Fruit fly (Drosophila melanogaster) whole organism, wandering third instar larva: Measurements from ENCODE around the gene Mocs1.

ENCODE experiments used
- Abd-B ChIP-seq: fragments of >200 bp; optimal IDR thresholded peaks from 2 replicates; lab custom pipeline; 2017; ENCODE audit warnings: missing biosample characterization, missing genetic modification characterization
- CG32264 ChIP-seq: fragments of 200-800 bp; sonication (Bioruptor generic); optimal IDR thresholded peaks from 2 replicates; lab custom pipeline; 2016; ENCODE audit warnings: missing biosample characterization, missing genetic modification characterization
- CG9705 ChIP-seq: fragments of 200-800 bp; sonication (Bioruptor generic); optimal IDR thresholded peaks from 2 replicates; lab custom pipeline; 2018; ENCODE audit warnings: missing biosample characterization, mild to moderate bottlenecking, missing genetic modification characterization
- CrebA ChIP-seq: fragments of 200-800 bp; sonication (Bioruptor generic); optimal IDR thresholded peaks from 2 replicates; lab custom pipeline; 2016; ENCODE audit warnings: missing biosample characterization, mild to moderate bottlenecking, missing genetic modification characterization, borderline replicate concordance
- Dfd ChIP-seq: fragments of >200 bp; optimal IDR thresholded peaks from 2 replicates; lab custom pipeline; 2017; ENCODE audit warnings: missing biosample characterization, missing genetic modification characterization
- Dif ChIP-seq: fragments of 200-275, 200-300 bp; sonication (Bioruptor generic); optimal IDR thresholded peaks from 2 replicates; lab custom pipeline; 2018; ENCODE audit warnings: missing biosample characterization, missing genetic modification characterization; ENCODE audit not compliant: partially characterized antibody
- GATAd ChIP-seq: sonication (Bioruptor generic); optimal IDR thresholded peaks from 2 replicates; lab custom pipeline; 2016; ENCODE audit warnings: missing biosample characterization, missing genetic modification characterization
- HLH106 ChIP-seq: fragments of 200-800 bp; optimal IDR thresholded peaks from 3 replicates; lab custom pipeline; 2019; ENCODE audit warnings: missing biosample characterization, mild to moderate bottlenecking, missing genetic modification characterization, moderate library complexity
- Hnf4 ChIP-seq: fragments of 200-800 bp; sonication (Bioruptor generic); optimal IDR thresholded peaks from 2 replicates; lab custom pipeline; 2016; ENCODE audit warnings: missing biosample characterization, mild to moderate bottlenecking, missing genetic modification characterization
- Hr78 ChIP-seq: fragments of >200 bp; optimal IDR thresholded peaks from 2 replicates; lab custom pipeline; 2017; ENCODE audit warnings: missing biosample characterization, missing genetic modification characterization
- Hr83 ChIP-seq: fragments of 200-300 bp; sonication (Bioruptor generic); optimal IDR thresholded peaks from 2 replicates; lab custom pipeline; 2016; ENCODE audit warnings: missing biosample characterization, mild to moderate bottlenecking, missing genetic modification characterization, moderate library complexity; ENCODE audit not compliant: poor library complexity, severe bottlenecking
- Jra ChIP-seq: sonication (Bioruptor generic); optimal IDR thresholded peaks from 2 replicates; lab custom pipeline; 2016; ENCODE audit warnings: missing biosample characterization, missing genetic modification characterization
- Mio ChIP-seq: sonication (Bioruptor generic); optimal IDR thresholded peaks from 2 replicates; lab custom pipeline; 2016; ENCODE audit warnings: missing biosample characterization, missing genetic modification characterization
- Myc ChIP-seq: fragments of >200 bp; optimal IDR thresholded peaks from 2 replicates; lab custom pipeline; 2017
- N ChIP-seq: fragments of >200 bp; optimal IDR thresholded peaks from 2 replicates; lab custom pipeline; 2018; ENCODE audit warnings: missing biosample characterization, missing external identifiers, missing genetic modification characterization
- OdsH ChIP-seq: fragments of 200-800 bp; sonication (Bioruptor generic); optimal IDR thresholded peaks from 2 replicates; lab custom pipeline; 2016; ENCODE audit warnings: missing biosample characterization, mild to moderate bottlenecking, missing genetic modification characterization
- Rel ChIP-seq, 2 experiments: fragments of 200-800 bp; sonication (Bioruptor generic) in 1 of 2; optimal IDR thresholded peaks; 2 replicates in 1 of 2; 3 replicates in 1 of 2; lab custom pipeline; 2016 to 2019; ENCODE audit warnings: mild to moderate bottlenecking in 2 of 2, missing biosample characterization in 2 of 2, missing genetic modification characterization in 2 of 2, moderate library complexity in 1 of 2
- Sp1 ChIP-seq: fragments of 200-800 bp; sonication (Bioruptor generic); optimal IDR thresholded peaks from 3 replicates; lab custom pipeline; 2019; ENCODE audit warnings: missing biosample characterization, mild to moderate bottlenecking, missing genetic modification characterization, moderate library complexity
- Vsx2 ChIP-seq: fragments of 200-300, 225-300 bp; sonication (Bioruptor generic); optimal IDR thresholded peaks from 2 replicates; lab custom pipeline; 2018; ENCODE audit warnings: missing biosample characterization, missing genetic modification characterization; ENCODE audit not compliant: partially characterized antibody
- br ChIP-seq: fragments of 200-800 bp; sonication (Bioruptor generic); optimal IDR thresholded peaks from 2 replicates; lab custom pipeline; 2016; ENCODE audit warnings: missing biosample characterization, missing genetic modification characterization
- brk ChIP-seq: fragments of 200-800 bp; sonication (Bioruptor generic); optimal IDR thresholded peaks from 2 replicates; lab custom pipeline; 2016; ENCODE audit warnings: missing biosample characterization, mild to moderate bottlenecking, missing genetic modification characterization
- dl ChIP-seq, 2 experiments: fragments of 175-275, 200-275 bp in 1 of 2; fragments of 200-275 bp in 1 of 2; sonication (Bioruptor generic); optimal IDR thresholded peaks; lab custom pipeline; 2018; ENCODE audit warnings: mild to moderate bottlenecking in 2 of 2, missing biosample characterization in 2 of 2, missing genetic modification characterization in 2 of 2, moderate library complexity in 2 of 2; ENCODE audit not compliant: partially characterized antibody in 2 of 2, insufficient read depth in 1 of 2
- dmrt93B ChIP-seq: fragments of 200-800 bp; sonication (Bioruptor generic); optimal IDR thresholded peaks from 2 replicates; lab custom pipeline; 2018; ENCODE audit warnings: missing biosample characterization, mild to moderate bottlenecking, missing genetic modification characterization
- dsf ChIP-seq: sonication (Bioruptor generic); optimal IDR thresholded peaks from 2 replicates; lab custom pipeline; 2016; ENCODE audit warnings: missing biosample characterization, missing genetic modification characterization, borderline replicate concordance
- ey ChIP-seq: fragments of 200-800 bp; sonication (Bioruptor generic); optimal IDR thresholded peaks from 2 replicates; lab custom pipeline; 2016; ENCODE audit warnings: missing biosample characterization, missing genetic modification characterization
- foxo ChIP-seq, 2 experiments: fragments of 200-800 bp; sonication (Bioruptor generic); optimal IDR thresholded peaks; 2 replicates in 1 of 2; 3 replicates in 1 of 2; lab custom pipeline; 2016 to 2017; ENCODE audit warnings: missing biosample characterization in 2 of 2, missing genetic modification characterization in 2 of 2
- fru ChIP-seq: fragments of 200-800 bp; sonication (Bioruptor generic); optimal IDR thresholded peaks from 3 replicates; lab custom pipeline; 2016; ENCODE audit warnings: missing biosample characterization, mild to moderate bottlenecking, missing genetic modification characterization
- h ChIP-seq: fragments of 200-800 bp; sonication (Bioruptor generic); optimal IDR thresholded peaks from 3 replicates; lab custom pipeline; 2016; ENCODE audit warnings: missing biosample characterization, mild to moderate bottlenecking, missing genetic modification characterization
- jim ChIP-seq: fragments of 175-275, 200-325 bp; sonication (Bioruptor generic); optimal IDR thresholded peaks from 2 replicates; lab custom pipeline; 2016; ENCODE audit warnings: missing biosample characterization, mild to moderate bottlenecking, missing genetic modification characterization
- lola ChIP-seq: fragments of >200 bp; optimal IDR thresholded peaks from 2 replicates; lab custom pipeline; 2017; ENCODE audit warnings: missing biosample characterization, missing genetic modification characterization
- pan ChIP-seq: fragments of >200 bp; optimal IDR thresholded peaks from 2 replicates; lab custom pipeline; 2017
- psq ChIP-seq: fragments of 200-800 bp; sonication (Bioruptor generic); optimal IDR thresholded peaks from 3 replicates; lab custom pipeline; 2017; ENCODE audit warnings: missing biosample characterization, mild to moderate bottlenecking, missing genetic modification characterization, moderate library complexity
- rgr ChIP-seq: fragments of 200-800 bp; sonication (Bioruptor generic); optimal IDR thresholded peaks from 3 replicates; lab custom pipeline; 2016; ENCODE audit warnings: missing biosample characterization, mild to moderate bottlenecking, missing genetic modification characterization
- sage ChIP-seq: fragments of 200-800 bp; sonication (Bioruptor generic); optimal IDR thresholded peaks from 2 replicates; lab custom pipeline; 2016; ENCODE audit warnings: missing biosample characterization, mild to moderate bottlenecking, missing genetic modification characterization
- sv ChIP-seq: fragments of 200-800 bp; sonication (Bioruptor generic); optimal IDR thresholded peaks from 3 replicates; lab custom pipeline; 2016; ENCODE audit warnings: missing biosample characterization, missing genetic modification characterization
- tai ChIP-seq: sonication (Bioruptor generic); optimal IDR thresholded peaks from 2 replicates; lab custom pipeline; 2016; ENCODE audit warnings: missing biosample characterization, missing genetic modification characterization
- usp ChIP-seq: fragments of >200 bp; optimal IDR thresholded peaks from 2 replicates; lab custom pipeline; 2017; ENCODE audit warnings: missing biosample characterization, missing genetic modification characterization
- woc ChIP-seq: sonication (Bioruptor generic); optimal IDR thresholded peaks from 2 replicates; lab custom pipeline; 2016; ENCODE audit warnings: missing biosample characterization, mild to moderate bottlenecking, missing genetic modification characterization

The Mocs1 gene

dm6 chr3L:11062441-11062840, 7.9 kb upstream of the Mocs1 start, which contains the start of gene CG32069:
Gene CG32069, minus strand, starts transcription at chr3L:11062614.
- no peak for TF ChIP-seq Vsx2 (GFP tag; lab: Kevin White, UChicago)
- TF ChIP-seq OdsH (GFP tag; lab: Kevin White, UChicago): no peak
- no peak for TF ChIP-seq tai
- no peak for TF ChIP-seq foxo (GFP tag; optimal IDR thresholded peaks at IDR 0.05; lab: Kevin White, UChicago)

dm6 chr3L:11064689-11065088, 5.6 kb upstream of the Mocs1 start, which contains the start of the genes CG32075, CG45101 and SuUR:
Gene CG32075, minus strand, starts transcription at chr3L:11064941.
Gene CG45101, plus strand, starts transcription at chr3L:11064991.
Gene SuUR, plus strand, starts transcription at chr3L:11064991.
- TF ChIP-seq lola (GFP tag; lab: Kevin White, UChicago): no peak
- peak; percentile 85 for TF ChIP-seq br
- TF ChIP-seq sage (GFP tag; lab: Kevin White, UChicago): no peak
- peak; percentile 43 to 90 for TF ChIP-seq foxo (GFP tag; optimal IDR thresholded peaks at IDR 0.05; lab: Kevin White, UChicago)
- TF ChIP-seq Vsx2 (GFP tag; lab: Kevin White, UChicago): no peak
- TF ChIP-seq Hnf4: peak; percentile 93
- peak; percentile 85 for TF ChIP-seq fru
- TF ChIP-seq jim: no peak
- TF ChIP-seq CrebA (GFP tag; lab: Kevin White, UChicago): no peak
- peak; percentile 87 for TF ChIP-seq dsf (GFP tag; lab: Kevin White, UChicago)
- TF ChIP-seq CG9705 (GFP tag; lab: Kevin White, UChicago): peak; percentile 85
- TF ChIP-seq GATAd (GFP tag; lab: Kevin White, UChicago): peak; percentile 74
- no peak for TF ChIP-seq usp (GFP tag; lab: Kevin White, UChicago)
- peak; percentile 94 for TF ChIP-seq woc
- TF ChIP-seq Hr78 (GFP tag; lab: Kevin White, UChicago): no peak
- no peak for TF ChIP-seq brk (GFP tag; lab: Kevin White, UChicago)
- TF ChIP-seq Mio (GFP tag; lab: Kevin White, UChicago): no peak
- TF ChIP-seq h (GFP tag; lab: Kevin White, UChicago): peak; percentile 92
- TF ChIP-seq dmrt93B: no peak
- TF ChIP-seq OdsH (GFP tag; lab: Kevin White, UChicago): peak; percentile 87
- no peak for TF ChIP-seq pan (lab: Kevin White, UChicago)
- TF ChIP-seq Hr83 (GFP tag; lab: Kevin White, UChicago): peak; percentile 65
- TF ChIP-seq Abd-B: no peak
- TF ChIP-seq Dfd (GFP tag; lab: Kevin White, UChicago): no peak
- peak; percentile 80 for TF ChIP-seq psq (GFP tag; lab: Kevin White, UChicago)
- TF ChIP-seq Rel (GFP tag; optimal IDR thresholded peaks at IDR 0.05; lab: Kevin White, UChicago): no peak
- peak; percentile 46 for TF ChIP-seq Rel (tag; optimal IDR thresholded peaks at IDR 0.05; lab: Kevin White, UChicago)
- peak; percentile 98 for TF ChIP-seq Myc (lab: Kevin White, UChicago)
- TF ChIP-seq Sp1 (GFP tag; lab: Kevin White, UChicago): peak; percentile 78
- no peak for TF ChIP-seq tai
- TF ChIP-seq rgr (GFP tag; lab: Kevin White, UChicago): peak; percentile 92
- no peak for TF ChIP-seq Dif (GFP tag; lab: Kevin White, UChicago)
- TF ChIP-seq Jra (GFP tag; lab: Kevin White, UChicago): peak; percentile 88
- peak; percentile 90 for TF ChIP-seq sv (GFP tag; lab: Kevin White, UChicago)
- no peak for TF ChIP-seq dl (GFP tag; optimal IDR thresholded peaks at IDR 0.05; lab: Kevin White, UChicago; ENCODE audit: insufficient read depth in 1 of 2, partially characterized antibody in 2 of 2)
- peak; percentile 89 for TF ChIP-seq HLH106
- peak; percentile 90 for TF ChIP-seq ey (GFP tag; lab: Kevin White, UChicago)
- TF ChIP-seq N (GFP tag; lab: Kevin White, UChicago): no peak
- peak; percentile 41 for TF ChIP-seq CG32264 (GFP tag; lab: Kevin White, UChicago)

dm6 chr3L:11065850-11066249, 4.5 kb upstream of the Mocs1 start:
- TF ChIP-seq Rel (GFP tag; optimal IDR thresholded peaks at IDR 0.05; lab: Kevin White, UChicago) (no peak), Rel (tag; optimal IDR thresholded peaks at IDR 0.05; lab: Kevin White, UChicago) (peak; percentile 34), Sp1 (GFP tag; lab: Kevin White, UChicago) (no peak)
